Worm (Caenorhabditis elegans) whole organism, late embryonic: ENCODE measurements around the gene srv-13.
A peak's percentile ranks its signal among the peaks of the same experiment; 100 is the strongest.

Experiments
- C08G9.2 ChIP-seq: sonication (generic microtip); optimal IDR thresholded peaks from 2 replicates; lab custom pipeline; 2016; ENCODE audit warnings: mild to moderate bottlenecking, missing genetic modification characterization, moderate library complexity, missing compliant biosample characterization
- C38D4.7 ChIP-seq: fragments of 200-800 bp; sonication (Bioruptor generic); optimal IDR thresholded peaks from 2 replicates; lab custom pipeline; 2018; ENCODE audit warnings: mild to moderate bottlenecking, missing genetic modification characterization, moderate library complexity, missing compliant biosample characterization
- F13H6.1 ChIP-seq: sonication (generic microtip); optimal IDR thresholded peaks from 2 replicates; lab custom pipeline; 2016; ENCODE audit warnings: missing genetic modification characterization, missing compliant biosample characterization
- K09A11.1 ChIP-seq: sonication (generic microtip); optimal IDR thresholded peaks from 2 replicates; lab custom pipeline; 2017; ENCODE audit warnings: antibody characterized with exemption, mild to moderate bottlenecking, missing genetic modification characterization, missing compliant biosample characterization; ENCODE audit not compliant: insufficient read depth
- T23F11.4 ChIP-seq: fragments of 200-800 bp; sonication (Bioruptor generic); optimal IDR thresholded peaks from 2 replicates; lab custom pipeline; 2018; ENCODE audit warnings: mild to moderate bottlenecking, missing genetic modification characterization, missing compliant biosample characterization
- Y22D7AL.16 ChIP-seq: sonication (generic microtip); optimal IDR thresholded peaks from 2 replicates; lab custom pipeline; 2016; ENCODE audit warnings: missing genetic modification characterization, missing compliant biosample characterization
- ama-1 ChIP-seq: fragments of 150-350 bp; optimal IDR thresholded peaks from 2 replicates; lab custom pipeline; 2014
- ceh-18 ChIP-seq: sonication (generic microtip); optimal IDR thresholded peaks from 2 replicates; lab custom pipeline; 2016; ENCODE audit warnings: missing genetic modification characterization, missing compliant biosample characterization
- ceh-19 ChIP-seq: fragments of 200-800 bp; sonication (Bioruptor generic); optimal IDR thresholded peaks from 2 replicates; lab custom pipeline; 2018; ENCODE audit warnings: mild to moderate bottlenecking, missing genetic modification characterization, missing compliant biosample characterization
- ceh-2 ChIP-seq: sonication (generic microtip); optimal IDR thresholded peaks from 2 replicates; lab custom pipeline; 2016; ENCODE audit warnings: missing genotype, missing genetic modification characterization, missing compliant biosample characterization
- ceh-22 ChIP-seq: sonication (generic microtip); optimal IDR thresholded peaks from 2 replicates; lab custom pipeline; 2017; ENCODE audit warnings: missing biosample characterization, missing genetic modification characterization
- ceh-34 ChIP-seq: sonication (generic microtip); optimal IDR thresholded peaks from 2 replicates; lab custom pipeline; 2016; ENCODE audit warnings: mild to moderate bottlenecking, missing genetic modification characterization, missing compliant biosample characterization
- ceh-6 ChIP-seq: fragments of 200-800 bp; sonication (Bioruptor generic); optimal IDR thresholded peaks from 2 replicates; lab custom pipeline; 2018; ENCODE audit warnings: mild to moderate bottlenecking, missing genetic modification characterization, missing compliant biosample characterization
- che-1 ChIP-seq: sonication (generic microtip); optimal IDR thresholded peaks from 2 replicates; lab custom pipeline; 2016; ENCODE audit warnings: mild to moderate bottlenecking, missing genetic modification characterization, missing compliant biosample characterization
- elt-4 ChIP-seq: sonication (generic microtip); optimal IDR thresholded peaks from 2 replicates; lab custom pipeline; 2016; ENCODE audit warnings: missing genetic modification characterization, missing compliant biosample characterization
- hlh-13 ChIP-seq: fragments of 200-800 bp; sonication (Bioruptor generic); optimal IDR thresholded peaks from 2 replicates; lab custom pipeline; 2018; ENCODE audit warnings: mild to moderate bottlenecking, missing genetic modification characterization, missing compliant biosample characterization
- lim-6 ChIP-seq: sonication (generic microtip); optimal IDR thresholded peaks from 2 replicates; lab custom pipeline; 2016; ENCODE audit warnings: missing genetic modification characterization, missing compliant biosample characterization
- madf-2 ChIP-seq: sonication (generic microtip); optimal IDR thresholded peaks from 2 replicates; lab custom pipeline; 2017; ENCODE audit warnings: missing genetic modification characterization, missing compliant biosample characterization
- nfya-1 ChIP-seq: sonication (generic microtip); optimal IDR thresholded peaks from 2 replicates; lab custom pipeline; 2017; ENCODE audit warnings: missing genetic modification characterization, mild to moderate bottlenecking, missing compliant biosample characterization, antibody characterized with exemption, moderate library complexity
- nhr-11 ChIP-seq: fragments of 150-350 bp; optimal IDR thresholded peaks from 2 replicates; lab custom pipeline; 2014; ENCODE audit warnings: missing biosample characterization, missing genetic modification characterization
- nhr-232 ChIP-seq: sonication (generic microtip); optimal IDR thresholded peaks from 2 replicates; lab custom pipeline; 2016; ENCODE audit warnings: missing genetic modification characterization, missing compliant biosample characterization
- odd-2 ChIP-seq: sonication (generic microtip); optimal IDR thresholded peaks from 2 replicates; lab custom pipeline; 2017; ENCODE audit warnings: antibody characterized with exemption, mild to moderate bottlenecking, missing genetic modification characterization, missing compliant biosample characterization
- pag-3 ChIP-seq: sonication (generic microtip); optimal IDR thresholded peaks from 2 replicates; lab custom pipeline; 2016; ENCODE audit warnings: missing compliant biosample characterization, missing genetic modification characterization, borderline replicate concordance
- pha-4 ChIP-seq: fragments of 150-350 bp; optimal IDR thresholded peaks from 2 replicates; lab custom pipeline; 2018; ENCODE audit warnings: missing biosample characterization, missing genetic modification reagents, missing genetic modification characterization
- pqm-1 ChIP-seq: sonication (generic microtip); optimal IDR thresholded peaks from 2 replicates; lab custom pipeline; 2016; ENCODE audit warnings: missing genetic modification characterization, missing compliant biosample characterization
- ref-2 ChIP-seq: sonication (generic microtip); optimal IDR thresholded peaks from 2 replicates; lab custom pipeline; 2016; ENCODE audit warnings: missing genetic modification characterization, missing compliant biosample characterization
- rnt-1 ChIP-seq: sonication (generic microtip); optimal IDR thresholded peaks from 2 replicates; lab custom pipeline; 2016; ENCODE audit warnings: missing genetic modification characterization, missing compliant biosample characterization
- tbx-2 ChIP-seq: sonication (generic microtip); optimal IDR thresholded peaks from 2 replicates; lab custom pipeline; 2016; ENCODE audit warnings: missing genetic modification characterization, missing compliant biosample characterization
- tbx-7 ChIP-seq: sonication (generic microtip); optimal IDR thresholded peaks from 2 replicates; lab custom pipeline; 2016; ENCODE audit warnings: missing genotype, missing genetic modification characterization, missing compliant biosample characterization
- ttx-3 ChIP-seq: sonication (generic microtip); optimal IDR thresholded peaks from 2 replicates; lab custom pipeline; 2016; ENCODE audit warnings: missing genetic modification reagents, missing genetic modification characterization, missing compliant biosample characterization
- unc-42 ChIP-seq: sonication (generic microtip); optimal IDR thresholded peaks from 2 replicates; lab custom pipeline; 2016; ENCODE audit warnings: missing genotype, missing genetic modification characterization, missing compliant biosample characterization
- unc-55 ChIP-seq: sonication (generic microtip); optimal IDR thresholded peaks from 2 replicates; lab custom pipeline; 2017; ENCODE audit warnings: missing biosample characterization, missing genetic modification reagents, missing genetic modification characterization

The srv-13 gene

ce11 chrIV:6369489-6369888 lies 35.5 kb upstream of the srv-13 start (continued):
- TF ChIP-seq rnt-1 (tag; lab: Kevin White, UChicago) (no peak), tbx-7 (tag; lab: Kevin White, UChicago) (no peak), ceh-34 (tag; lab: Kevin White, UChicago) (no peak), odd-2 (tag; lab: Kevin White, UChicago) (no peak), ttx-3 (no peak), ceh-19 (GFP tag; lab: Kevin White, UChicago) (no peak), lim-6 (tag; lab: Kevin White, UChicago) (no peak), hlh-13 (no peak), unc-42 (peak; percentile 43), unc-55 (GFP tag; lab: Kevin White, UChicago) (no peak), pag-3 (no peak)

ce11 chrIV:6372267-6372666 lies 32.7 kb upstream of the srv-13 start:
- TF ChIP-seq ceh-34 (tag; lab: Kevin White, UChicago) (no peak), ceh-6 (GFP tag; lab: Kevin White, UChicago) (no peak), Y22D7AL.16 (tag; lab: Kevin White, UChicago) (no peak), pha-4 (tag; lab: Kevin White, UChicago) (no peak)

- TF ChIP-seq F13H6.1 (tag; lab: Kevin White, UChicago) (no peak), C08G9.2 (tag; lab: Kevin White, UChicago) (no peak), che-1 (tag; lab: Kevin White, UChicago) (no peak), pha-4 (tag; lab: Kevin White, UChicago) (no peak), ceh-2 (no peak), madf-2 (tag; lab: Kevin White, UChicago) (no peak), pqm-1 (no peak), nhr-232 (no peak), K09A11.1 (tag; lab: Kevin White, UChicago) (no peak)
Observed at ce11 chrIV:6372993-6373392, 32.0 kb upstream of the srv-13 start, which contains the start of gene smg-3. Gene smg-3 (minus strand): TSS chrIV:6373093.

ce11 chrIV:6373721-6374120 lies 31.2 kb upstream of the srv-13 start:
- TF ChIP-seq T23F11.4 (GFP tag; lab: Kevin White, UChicago), result no peak
- TF ChIP-seq pag-3, result no peak
- no peak for TF ChIP-seq ceh-22 (tag; lab: Kevin White, UChicago)
- TF ChIP-seq F13H6.1 (tag; lab: Kevin White, UChicago), result no peak
- TF ChIP-seq rnt-1 (tag; lab: Kevin White, UChicago), result no peak
- TF ChIP-seq, all 69 proteins: peak for 0

ce11 chrIV:6376473-6377115 lies 28.4 kb upstream of the srv-13 start, which contains the start of the genes hrpf-2 and bli-6:
Gene hrpf-2 (minus strand): TSS chrIV:6376523.
Gene bli-6 (plus strand): TSS chrIV:6377065.
- TF ChIP-seq ama-1 (lab: Kevin White, UChicago) (no peak), ref-2 (tag; lab: Kevin White, UChicago) (peak; percentile 8), unc-42 (peak; percentile 34), ceh-18 (tag; lab: Kevin White, UChicago) (peak; percentile 42), nfya-1 (peak; percentile 44)

- TF ChIP-seq elt-4 (tag; lab: Kevin White, UChicago) (no peak), tbx-2 (tag; lab: Kevin White, UChicago) (no peak), C38D4.7 (GFP tag; lab: Kevin White, UChicago) (no peak), nhr-11 (no peak)
Observed at ce11 chrIV:6377335-6378069, 27.5 kb upstream of the srv-13 start.
